Worm (Caenorhabditis elegans) whole organism, L1 larva: Measurements from ENCODE around the gene emc-5.

Source experiments
- hlh-17 ChIP-seq: fragments of 200-800 bp; sonication (Bioruptor generic); optimal IDR thresholded peaks from 2 replicates; lab custom pipeline; 2018; ENCODE audit warnings: missing genetic modification characterization, mild to moderate bottlenecking, missing compliant biosample characterization, moderate library complexity, borderline replicate concordance
- nhr-90 ChIP-seq: sonication (generic microtip); optimal IDR thresholded peaks from 2 replicates; lab custom pipeline; 2016; ENCODE audit warnings: mild to moderate bottlenecking, missing genetic modification characterization, missing compliant biosample characterization; ENCODE audit not compliant: poor library complexity

DNA sequence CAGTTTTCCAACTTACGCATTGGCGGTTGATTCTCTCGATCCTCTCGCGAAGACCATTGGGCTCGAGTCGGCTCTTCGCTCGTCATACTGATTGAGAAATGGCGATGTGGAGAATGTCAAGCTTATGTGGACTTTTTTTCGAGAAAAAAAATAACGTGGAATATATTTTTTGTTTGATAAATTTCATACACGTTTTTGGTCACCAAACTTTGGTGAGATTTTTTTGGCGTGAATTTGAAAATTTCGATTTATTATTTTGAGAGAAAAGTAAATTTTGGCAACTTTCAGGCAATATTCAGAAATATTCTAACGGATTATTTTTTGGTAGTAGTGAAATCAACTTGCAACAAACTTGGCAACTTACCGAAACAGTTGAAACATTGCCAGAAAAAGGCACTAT, 17.5 kb upstream of the emc-5 start, which contains the start of gene W02B12.12:
- TF ChIP-seq nhr-90 (tag; lab: Kevin White, UChicago) (no peak), hlh-17 (no peak)
